Worm (Caenorhabditis elegans) whole organism, L4 larva: ENCODE data around the gene pdzd-8.

Experiments
- F37D6.2 ChIP-seq: sonication (generic microtip); optimal IDR thresholded peaks from 2 replicates; lab custom pipeline; 2016; ENCODE audit warnings: mild to moderate bottlenecking, missing genetic modification characterization, missing compliant biosample characterization
- F49E8.2 ChIP-seq: sonication (generic microtip); optimal IDR thresholded peaks from 2 replicates; lab custom pipeline; 2016; ENCODE audit warnings: missing compliant biosample characterization, mild to moderate bottlenecking, missing genetic modification characterization, borderline replicate concordance
- T26A8.4 ChIP-seq: fragments of 200-800 bp; sonication (Bioruptor generic); IDR thresholded peaks from 2 replicates; pipeline ENCODE4 v1.3.6; 2022; ENCODE audit warnings: missing genetic modification characterization, missing compliant biosample characterization
- Y75B8A.6 ChIP-seq: fragments of 200-800 bp; sonication (Bioruptor generic); IDR thresholded peaks from 2 replicates; pipeline ENCODE4 v1.3.6; 2022; ENCODE audit warnings: missing genetic modification reagents, missing genetic modification characterization, missing compliant biosample characterization
- ZK337.2 ChIP-seq: fragments of 200-800 bp; sonication (Bioruptor generic); IDR thresholded peaks from 2 replicates; pipeline ENCODE4 v1.3.6; 2022; ENCODE audit warnings: missing genetic modification reagents, missing genetic modification characterization, missing compliant biosample characterization
- aha-1 ChIP-seq: fragments of 150-350 bp; peaks from one replicate; lab custom pipeline; 2014; ENCODE audit warnings: missing biosample characterization, missing genetic modification characterization
- aly-2 ChIP-seq: sonication (generic microtip); optimal IDR thresholded peaks from 2 replicates; lab custom pipeline; 2018; ENCODE audit warnings: missing biosample characterization, missing genetic modification characterization
- ama-1 ChIP-seq: fragments of 150-350 bp; optimal IDR thresholded peaks from 2 replicates; lab custom pipeline; 2014; ENCODE audit warnings: inconsistent platforms, mixed read lengths
- attf-4 ChIP-seq: sonication (generic microtip); optimal IDR thresholded peaks from 3 replicates; lab custom pipeline; 2017; ENCODE audit warnings: missing biosample characterization, missing genetic modification characterization
- ceh-20 ChIP-seq: fragments of 200-800 bp; sonication (Bioruptor generic); IDR thresholded peaks from 2 replicates; pipeline ENCODE4 v1.3.6; 2022; ENCODE audit warnings: missing genetic modification reagents, missing genetic modification characterization, missing compliant biosample characterization
- ceh-28 ChIP-seq: fragments of 150-350 bp; optimal IDR thresholded peaks from 2 replicates; lab custom pipeline; 2014; ENCODE audit warnings: missing biosample characterization, missing genetic modification reagents, missing genetic modification characterization
- ceh-32 ChIP-seq: sonication (generic microtip); optimal IDR thresholded peaks from 2 replicates; lab custom pipeline; 2016; ENCODE audit warnings: mild to moderate bottlenecking, missing genetic modification characterization, missing compliant biosample characterization; ENCODE audit not compliant: poor library complexity
- ceh-44 ChIP-seq: fragments of 200-800 bp; sonication (Bioruptor generic); IDR thresholded peaks from 2 replicates; pipeline ENCODE4 v1.3.6; 2022; ENCODE audit warnings: missing genetic modification reagents, missing genetic modification characterization, missing compliant biosample characterization
- cey-2 ChIP-seq: sonication (generic microtip); optimal IDR thresholded peaks from 3 replicates; lab custom pipeline; 2017; ENCODE audit warnings: missing genetic modification characterization, mild to moderate bottlenecking, missing compliant biosample characterization, antibody characterized with exemption, borderline replicate concordance; ENCODE audit not compliant: insufficient read depth
- ctbp-1 ChIP-seq: fragments of 200-800 bp; sonication (Bioruptor generic); IDR thresholded peaks from 2 replicates; pipeline ENCODE4 v1.3.6; 2022; ENCODE audit warnings: missing genetic modification reagents, missing genetic modification characterization, missing compliant biosample characterization
- daf-16 ChIP-seq, 3 experiments: sonication (generic microtip); optimal IDR thresholded peaks; 2 replicates each; lab custom pipeline; 2016 to 2017; ENCODE audit warnings: missing genetic modification characterization in 3 of 3, missing genetic modification reagents in 3 of 3, mild to moderate bottlenecking in 2 of 3, missing compliant biosample characterization in 2 of 3, missing biosample characterization in 1 of 3, moderate library complexity in 1 of 3
- dmd-6 ChIP-seq: fragments of 200-800 bp; sonication (Bioruptor generic); IDR thresholded peaks from 2 replicates; pipeline ENCODE4 v1.3.6; 2022; ENCODE audit warnings: missing genetic modification reagents, missing genetic modification characterization, missing compliant biosample characterization
- dmd-8 ChIP-seq: fragments of 200-800 bp; sonication (Bioruptor generic); IDR thresholded peaks from 2 replicates; pipeline ENCODE4 v1.3.6; 2022; ENCODE audit warnings: missing genetic modification characterization, missing compliant biosample characterization
- dve-1 ChIP-seq: sonication (generic microtip); optimal IDR thresholded peaks from 2 replicates; lab custom pipeline; 2017; ENCODE audit warnings: antibody characterized with exemption, mild to moderate bottlenecking, missing genetic modification characterization, missing compliant biosample characterization; ENCODE audit not compliant: insufficient read depth
- egl-43 ChIP-seq: fragments of 200-800 bp; sonication (Bioruptor generic); IDR thresholded peaks from 2 replicates; pipeline ENCODE4 v1.3.6; 2022; ENCODE audit warnings: missing genetic modification reagents, missing genetic modification characterization, missing compliant biosample characterization
- fkh-10 ChIP-seq: fragments of 150-350 bp; optimal IDR thresholded peaks from 2 replicates; lab custom pipeline; 2014; ENCODE audit warnings: missing biosample characterization, missing genetic modification reagents, missing genetic modification characterization
- gei-8 ChIP-seq: fragments of 200-800 bp; sonication (Bioruptor generic); optimal IDR thresholded peaks from 2 replicates; lab custom pipeline; 2018; ENCODE audit warnings: mild to moderate bottlenecking, missing genetic modification characterization, missing compliant biosample characterization
- hlh-30 ChIP-seq: sonication (generic microtip); optimal IDR thresholded peaks from 2 replicates; lab custom pipeline; 2017; ENCODE audit warnings: antibody characterized with exemption, mild to moderate bottlenecking, missing genetic modification characterization, missing compliant biosample characterization; ENCODE audit not compliant: insufficient read depth
- hmg-1.1 ChIP-seq: fragments of 200-800 bp; sonication (Bioruptor generic); IDR thresholded peaks from 2 replicates; pipeline ENCODE4 v1.3.6; 2022; ENCODE audit warnings: missing genetic modification reagents, missing genetic modification characterization, missing compliant biosample characterization
- lin-1 ChIP-seq: fragments of 200-800 bp; sonication (Bioruptor generic); IDR thresholded peaks from 2 replicates; pipeline ENCODE4 v1.3.6; 2022; ENCODE audit warnings: missing genetic modification reagents, missing genetic modification characterization, missing compliant biosample characterization
- lin-15B ChIP-seq: fragments of 150-350 bp; sonication (generic microtip); optimal IDR thresholded peaks from 3 replicates; lab custom pipeline; 2014; ENCODE audit warnings: missing biosample characterization, missing genetic modification characterization
- lin-29 ChIP-seq: fragments of 200-800 bp; sonication (Bioruptor generic); IDR thresholded peaks from 2 replicates; pipeline ENCODE4 v1.3.6; 2022; ENCODE audit warnings: missing genetic modification reagents, missing genetic modification characterization, missing compliant biosample characterization
- lir-3 ChIP-seq: sonication (generic microtip); optimal IDR thresholded peaks from 2 replicates; lab custom pipeline; 2016; ENCODE audit warnings: mild to moderate bottlenecking, missing genetic modification characterization, missing compliant biosample characterization
- mxl-2 ChIP-seq: fragments of 200-800 bp; sonication (Bioruptor generic); conservative IDR thresholded peaks from 2 replicates; pipeline ENCODE4 v1.3.6; 2022; ENCODE audit warnings: missing genetic modification reagents, missing genetic modification characterization, missing compliant biosample characterization
- mxl-3 ChIP-seq: fragments of 200-800 bp; sonication (Bioruptor generic); optimal IDR thresholded peaks from 2 replicates; lab custom pipeline; 2018; ENCODE audit warnings: mild to moderate bottlenecking, missing genetic modification characterization, missing compliant biosample characterization
- nhr-11 ChIP-seq: fragments of 150-350 bp; optimal IDR thresholded peaks from 2 replicates; lab custom pipeline; 2014; ENCODE audit warnings: missing biosample characterization, missing genetic modification characterization
- nhr-28 ChIP-seq: fragments of 150-350 bp; optimal IDR thresholded peaks from 2 replicates; lab custom pipeline; 2014; ENCODE audit warnings: missing biosample characterization, missing genetic modification characterization
- nhr-42 ChIP-seq: fragments of 200-800 bp; sonication (Bioruptor generic); IDR thresholded peaks from 2 replicates; pipeline ENCODE4 v1.3.6; 2022; ENCODE audit warnings: missing genetic modification characterization, missing compliant biosample characterization
- nhr-48 ChIP-seq: sonication (generic microtip); optimal IDR thresholded peaks from 2 replicates; lab custom pipeline; 2016; ENCODE audit warnings: mild to moderate bottlenecking, missing genetic modification characterization, missing compliant biosample characterization
- nhr-6 ChIP-seq: fragments of 150-350 bp; optimal IDR thresholded peaks from 2 replicates; lab custom pipeline; 2014; ENCODE audit warnings: missing biosample characterization, missing genetic modification characterization
- nhr-76 ChIP-seq: fragments of 150-350 bp; optimal IDR thresholded peaks from 2 replicates; lab custom pipeline; 2014; ENCODE audit warnings: missing biosample characterization, missing genetic modification characterization
- php-3 ChIP-seq: fragments of 200-800 bp; sonication (Bioruptor generic); IDR thresholded peaks from 2 replicates; pipeline ENCODE4 v1.3.6; 2022; ENCODE audit warnings: missing genetic modification reagents, missing genetic modification characterization, missing compliant biosample characterization
- pqm-1 ChIP-seq: sonication (generic microtip); optimal IDR thresholded peaks from 2 replicates; lab custom pipeline; 2017; ENCODE audit warnings: missing biosample characterization, missing genetic modification characterization
- saeg-2 ChIP-seq: fragments of 200-800 bp; sonication (Bioruptor generic); IDR thresholded peaks from 2 replicates; pipeline ENCODE4 v1.3.6; 2022; ENCODE audit warnings: missing genetic modification reagents, missing genetic modification characterization, missing compliant biosample characterization
- snpc-1.2 ChIP-seq: fragments of 200-800 bp; sonication (Bioruptor generic); IDR thresholded peaks from 2 replicates; pipeline ENCODE4 v1.3.6; 2022; ENCODE audit warnings: missing genetic modification reagents, missing genetic modification characterization, missing compliant biosample characterization
- snpc-4 ChIP-seq: fragments of 150-350 bp; optimal IDR thresholded peaks from 2 replicates; lab custom pipeline; 2014; ENCODE audit warnings: missing biosample characterization, missing genetic modification characterization
- zip-2 ChIP-seq: fragments of 150-350 bp; optimal IDR thresholded peaks from 2 replicates; lab custom pipeline; 2014; ENCODE audit warnings: missing biosample characterization, missing genetic modification characterization
- ztf-7 ChIP-seq: fragments of 150-350 bp; optimal IDR thresholded peaks from 2 replicates; lab custom pipeline; 2014; ENCODE audit warnings: missing biosample characterization, missing genetic modification characterization

Gene pdzd-8

DNA sequence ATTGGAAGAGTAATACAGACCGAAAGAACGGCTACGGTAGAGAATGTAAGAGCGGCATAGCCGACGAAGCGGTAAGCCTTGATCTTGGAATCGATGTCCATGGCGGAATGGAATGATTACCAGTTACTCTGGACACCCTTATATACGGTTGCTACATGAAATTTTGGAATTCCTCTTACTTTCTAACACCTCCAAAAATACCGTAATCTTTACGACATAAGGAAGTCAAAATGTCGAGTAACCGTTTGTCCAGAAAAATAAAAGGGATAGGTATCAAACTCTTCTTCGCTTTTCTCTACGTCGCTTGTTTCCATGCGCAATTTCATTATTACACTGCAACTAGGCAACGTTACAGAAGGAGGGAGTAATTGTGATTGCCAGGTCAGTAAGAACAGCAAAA lies 4.4 kb downstream of the pdzd-8 start, which contains the start of gene col-119:
col-119 (minus strand) TSS at position 101 of the 400 bp plus-strand sequence.
- no peak for TF ChIP-seq gei-8 (GFP tag; lab: Kevin White, UChicago)
- TF ChIP-seq ceh-32, result no peak
- peak; percentile 22 for TF ChIP-seq nhr-76
- TF ChIP-seq dmd-6 (GFP tag; lab: Robert Waterston, UW), result peak; percentile 16; the same call in 1 of the 2 replicates
- TF ChIP-seq cey-2 (tag; lab: Kevin White, UChicago), result peak; percentile 38
- TF ChIP-seq daf-16 (GFP tag; optimal IDR thresholded peaks at IDR 0.05; lab: Kevin White, UChicago), result no peak
- no peak for TF ChIP-seq daf-16 (tag; optimal IDR thresholded peaks at IDR 0.05; lab: Kevin White, UChicago)
- TF ChIP-seq zip-2 (tag; lab: Kevin White, UChicago), result no peak
- peak; percentile 18 for TF ChIP-seq aha-1 (tag; lab: Kevin White, UChicago)

DNA sequence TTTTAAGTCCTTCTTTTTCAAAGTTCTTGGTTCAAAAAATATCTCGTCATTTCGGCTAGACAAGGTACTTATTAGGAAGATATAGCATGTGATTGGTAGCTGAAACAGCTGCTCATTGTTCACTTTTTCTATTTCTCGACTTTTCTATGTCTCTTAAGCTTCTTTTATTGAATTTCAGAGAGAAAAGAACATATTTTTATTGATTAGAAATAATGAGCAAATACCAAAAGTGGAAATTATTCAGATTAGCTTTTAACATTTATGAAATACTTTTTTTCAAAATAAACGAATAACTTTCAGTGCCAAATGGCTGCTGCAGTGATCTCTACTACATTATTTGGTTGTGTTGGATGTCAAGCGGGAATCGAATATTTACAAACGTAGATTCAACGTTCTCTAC lies 9.2 kb downstream of the pdzd-8 start, which contains the start of gene nstp-1:
nstp-1 (plus strand) TSS at position 301 of the 400 bp plus-strand sequence.
- TF ChIP-seq nhr-28 (tag; lab: Kevin White, UChicago), result no peak
- TF ChIP-seq attf-4, result no peak
- no peak for TF ChIP-seq T26A8.4 (GFP tag; lab: Robert Waterston, UW)
- no peak for TF ChIP-seq nhr-11 (tag; lab: Kevin White, UChicago)
- TF ChIP-seq lin-15B (tag; lab: Kevin White, UChicago), result no peak
- no peak for TF ChIP-seq ceh-44
- no peak for TF ChIP-seq aly-2 (tag; lab: Kevin White, UChicago)
- TF ChIP-seq gei-8 (GFP tag; lab: Kevin White, UChicago), result no peak
- TF ChIP-seq ceh-28 (tag; lab: Kevin White, UChicago), result no peak
- no peak for TF ChIP-seq ztf-7
- no peak for TF ChIP-seq hlh-30 (tag; lab: Kevin White, UChicago)
- no peak for TF ChIP-seq lin-1 (GFP tag; lab: Robert Waterston, UW)
- no peak for TF ChIP-seq daf-16 (GFP tag; optimal IDR thresholded peaks at IDR 0.05; lab: Kevin White, UChicago)
- no peak for TF ChIP-seq daf-16 (tag; optimal IDR thresholded peaks at IDR 0.05; lab: Kevin White, UChicago)
- no peak for TF ChIP-seq snpc-1.2 (GFP tag; lab: Robert Waterston, UW)
- no peak for TF ChIP-seq zip-2 (tag; lab: Kevin White, UChicago)
- TF ChIP-seq nhr-48, result no peak
- no peak for TF ChIP-seq saeg-2
- TF ChIP-seq, all 104 proteins: peak for 0

- TF ChIP-seq ama-1 (lab: Kevin White, UChicago) (no peak), dmd-8 (GFP tag; lab: Robert Waterston, UW) (no peak), nhr-6 (tag; lab: Kevin White, UChicago) (no peak), lir-3 (tag; lab: Kevin White, UChicago) (no peak), hlh-30 (tag; lab: Kevin White, UChicago) (no peak), pqm-1 (no peak), dve-1 (tag; lab: Kevin White, UChicago) (peak; percentile 44), fkh-10 (GFP tag; lab: Kevin White, UChicago) (no peak), snpc-4 (tag; lab: Kevin White, UChicago) (no peak), snpc-1.2 (GFP tag; lab: Robert Waterston, UW) (no peak), ctbp-1 (GFP tag; lab: Robert Waterston, UW) (no peak), ZK337.2 (no peak), ceh-20 (GFP tag; lab: Robert Waterston, UW) (no peak), Y75B8A.6 (GFP tag; lab: Robert Waterston, UW) (no peak), mxl-3 (no peak), attf-4 (no peak), php-3 (GFP tag; lab: Robert Waterston, UW) (no peak), lin-29 (GFP tag; lab: Robert Waterston, UW) (no peak), mxl-2 (GFP tag; lab: Robert Waterston, UW) (no peak), nhr-42 (GFP tag; lab: Robert Waterston, UW) (no peak), nhr-28 (tag; lab: Kevin White, UChicago) (peak; percentile 7), F49E8.2 (no peak), F37D6.2 (no peak), egl-43 (GFP tag; lab: Robert Waterston, UW) (no peak), daf-16 (GFP tag; optimal IDR thresholded peaks at IDR 0.05; lab: Kevin White, UChicago) (no peak), daf-16 (tag; optimal IDR thresholded peaks at IDR 0.05; lab: Kevin White, UChicago) (peak; percentile 49), hmg-1.1 (GFP tag; lab: Robert Waterston, UW) (0 out of 2 replicates have a peak, but pooled peaks have one; percentile 35)
Observed at ce11 chrIV:8986761-8987316, 11.5 kb downstream of the pdzd-8 start, which contains the start of gene bre-1. TSS of gene bre-1 (plus strand) at chrIV:8987266.
